Fruit fly (Drosophila melanogaster) whole organism, embryonic: Measurements from ENCODE around the gene CG42495.
A peak's percentile ranks its signal among the peaks of the same experiment; 100 is the strongest.

Experiments used
- CG10543 ChIP-seq: fragments of 200-800 bp; sonication (Bioruptor generic); optimal IDR thresholded peaks from 3 replicates; lab custom pipeline; 2017; ENCODE audit warnings: missing biosample characterization, mild to moderate bottlenecking, missing genetic modification characterization, moderate library complexity
- CG11085 ChIP-seq: fragments of 200-800 bp; sonication (Bioruptor generic); IDR thresholded peaks from 2 replicates; pipeline ENCODE4 v1.3.6; 2022; ENCODE audit warnings: missing biosample characterization, missing genetic modification characterization
- CG11723 ChIP-seq: fragments of 200-800 bp; sonication (Bioruptor generic); optimal IDR thresholded peaks from 2 replicates; lab custom pipeline; 2017; ENCODE audit warnings: missing biosample characterization, mild to moderate bottlenecking, missing genetic modification characterization
- CG13424 ChIP-seq: fragments of 200-800 bp; sonication (Bioruptor generic); optimal IDR thresholded peaks from 2 replicates; lab custom pipeline; 2019; ENCODE audit warnings: missing biosample characterization, mild to moderate bottlenecking, missing genetic modification characterization, moderate library complexity
- CG14050 ChIP-seq: fragments of 200-800 bp; sonication (Bioruptor generic); IDR thresholded peaks from 3 replicates; pipeline ENCODE4 v1.3.6; 2022; ENCODE audit warnings: missing biosample characterization, missing genetic modification characterization
- CG15011 ChIP-seq: fragments of 200-800 bp; sonication (Bioruptor generic); optimal IDR thresholded peaks from 3 replicates; lab custom pipeline; 2018; ENCODE audit warnings: missing biosample characterization, mild to moderate bottlenecking, missing genetic modification characterization
- CG15269 ChIP-seq: fragments of 200-800 bp; sonication (Bioruptor generic); optimal IDR thresholded peaks from 2 replicates; lab custom pipeline; 2018; ENCODE audit warnings: missing biosample characterization, mild to moderate bottlenecking, missing genetic modification characterization, moderate library complexity
- CG15514 ChIP-seq: fragments of 200-800 bp; sonication (Bioruptor generic); optimal IDR thresholded peaks from 3 replicates; lab custom pipeline; 2017; ENCODE audit warnings: missing biosample characterization, missing genetic modification characterization, mild to moderate bottlenecking, moderate library complexity, missing genetic modification reagents
- CG1602 ChIP-seq: fragments of 200-800 bp; sonication (Bioruptor generic); optimal IDR thresholded peaks from 3 replicates; lab custom pipeline; 2016; ENCODE audit warnings: missing biosample characterization, missing genetic modification characterization
- CG17328 ChIP-seq: fragments of 200-800 bp; sonication (Bioruptor generic); IDR thresholded peaks from 2 replicates; pipeline ENCODE4 v1.3.6; 2022; ENCODE audit warnings: missing biosample characterization, missing genetic modification characterization
- CG17361 ChIP-seq: fragments of 200-800 bp; sonication (Bioruptor generic); IDR thresholded peaks from 3 replicates; pipeline ENCODE4 v1.3.6; 2022; ENCODE audit warnings: missing biosample characterization, missing genetic modification characterization
- CG17568 ChIP-seq: fragments of 200-800 bp; sonication (Bioruptor generic); optimal IDR thresholded peaks from 2 replicates; lab custom pipeline; 2018; ENCODE audit warnings: missing biosample characterization, mild to moderate bottlenecking, missing genetic modification characterization, moderate library complexity
- CG17612 ChIP-seq: fragments of 200-800 bp; sonication (Bioruptor generic); IDR thresholded peaks from 2 replicates; pipeline ENCODE4 v1.3.6; 2022; ENCODE audit warnings: missing biosample characterization, missing genetic modification characterization
- CG17802 ChIP-seq: fragments of 200-800 bp; sonication (Bioruptor generic); optimal IDR thresholded peaks from 2 replicates; lab custom pipeline; 2018; ENCODE audit warnings: missing biosample characterization, mild to moderate bottlenecking, missing genetic modification characterization, moderate library complexity
- CG30403 ChIP-seq: fragments of 200-800 bp; sonication (Bioruptor generic); optimal IDR thresholded peaks from 3 replicates; lab custom pipeline; 2016; ENCODE audit warnings: missing biosample characterization, missing genetic modification characterization
- CG31224 ChIP-seq: fragments of 200-800 bp; sonication (Bioruptor generic); IDR thresholded peaks from 2 replicates; pipeline ENCODE4 v1.3.6; 2022; ENCODE audit warnings: missing biosample characterization, missing genetic modification characterization
- CG4730 ChIP-seq: fragments of 200-800 bp; sonication (Bioruptor generic); IDR thresholded peaks from 2 replicates; pipeline ENCODE4 v1.3.6; 2022; ENCODE audit warnings: missing biosample characterization, missing genetic modification characterization
- CG6791 ChIP-seq: fragments of 200-800 bp; sonication (Bioruptor generic); IDR thresholded peaks from 3 replicates; pipeline ENCODE4 v1.3.6; 2022; ENCODE audit warnings: missing biosample characterization, missing genetic modification characterization; ENCODE audit not compliant: partially characterized antibody
- CG7271 ChIP-seq: fragments of 200-800 bp; sonication (Bioruptor generic); optimal IDR thresholded peaks from 2 replicates; lab custom pipeline; 2018; ENCODE audit warnings: missing biosample characterization, mild to moderate bottlenecking, missing genetic modification characterization, moderate library complexity
- CG7839 ChIP-seq: fragments of 200-800 bp; sonication (Bioruptor generic); optimal IDR thresholded peaks from 3 replicates; lab custom pipeline; 2018; ENCODE audit warnings: missing biosample characterization, mild to moderate bottlenecking, missing genetic modification characterization, moderate library complexity
- CG7963 ChIP-seq: fragments of 200-800 bp; sonication (Bioruptor generic); IDR thresholded peaks from 3 replicates; pipeline ENCODE4 v1.3.6; 2022; ENCODE audit warnings: missing biosample characterization, missing genetic modification characterization; ENCODE audit not compliant: partially characterized antibody
- CG8359 ChIP-seq: fragments of 200-800 bp; sonication (Bioruptor generic); optimal IDR thresholded peaks from 2 replicates; lab custom pipeline; 2017; ENCODE audit warnings: missing biosample characterization, mild to moderate bottlenecking, missing genetic modification characterization, borderline replicate concordance
- CG9876 ChIP-seq: fragments of 200-800 bp; sonication (Bioruptor generic); optimal IDR thresholded peaks from 2 replicates; lab custom pipeline; 2016; ENCODE audit warnings: missing biosample characterization, missing genetic modification characterization
- CoRest ChIP-seq: fragments of 200-800 bp; sonication (Bioruptor generic); optimal IDR thresholded peaks from 3 replicates; lab custom pipeline; 2018; ENCODE audit warnings: missing biosample characterization, mild to moderate bottlenecking, missing genetic modification characterization, moderate library complexity
- CrebB ChIP-seq: fragments of 200-800 bp; sonication (Bioruptor generic); optimal IDR thresholded peaks from 3 replicates; lab custom pipeline; 2018; ENCODE audit warnings: missing biosample characterization, mild to moderate bottlenecking, missing genetic modification characterization
- Dad ChIP-seq: fragments of 200-800 bp; sonication (Bioruptor generic); optimal IDR thresholded peaks from 3 replicates; lab custom pipeline; 2016; ENCODE audit warnings: missing biosample characterization, missing genetic modification characterization
- Dref ChIP-seq: fragments of 200-800 bp; sonication (Bioruptor generic); IDR thresholded peaks from 2 replicates; pipeline ENCODE4 v1.3.6; 2022; ENCODE audit warnings: missing biosample characterization, missing genetic modification characterization
- Fer2 ChIP-seq: fragments of 200-800 bp; sonication (Bioruptor generic); optimal IDR thresholded peaks from 2 replicates; lab custom pipeline; 2018; ENCODE audit warnings: missing biosample characterization, mild to moderate bottlenecking, missing genetic modification characterization, moderate library complexity
- Hr3 ChIP-seq: fragments of 200-800 bp; sonication (Bioruptor generic); optimal IDR thresholded peaks from 3 replicates; lab custom pipeline; 2016; ENCODE audit warnings: missing biosample characterization, missing genetic modification characterization
- Meics ChIP-seq: fragments of 200-800 bp; sonication (Bioruptor generic); optimal IDR thresholded peaks from 2 replicates; lab custom pipeline; 2017; ENCODE audit warnings: missing biosample characterization, mild to moderate bottlenecking, missing genetic modification characterization
- Neu2 ChIP-seq: fragments of 200-800 bp; sonication (Bioruptor generic); optimal IDR thresholded peaks from 3 replicates; lab custom pipeline; 2016; ENCODE audit warnings: missing biosample characterization, missing genetic modification characterization, borderline replicate concordance
- Xrp1 ChIP-seq: fragments of 200-800 bp; sonication (Bioruptor generic); IDR thresholded peaks from 2 replicates; pipeline ENCODE4 v1.3.6; 2022; ENCODE audit warnings: missing biosample characterization, missing genetic modification characterization
- abd-A ChIP-seq: fragments of 200-800 bp; sonication (Bioruptor generic); optimal IDR thresholded peaks from 3 replicates; lab custom pipeline; 2019; ENCODE audit warnings: missing biosample characterization, mild to moderate bottlenecking, missing genetic modification characterization, moderate library complexity
- ac ChIP-seq: fragments of 200-800 bp; sonication (Bioruptor generic); optimal IDR thresholded peaks from 3 replicates; lab custom pipeline; 2017; ENCODE audit warnings: missing biosample characterization, mild to moderate bottlenecking, missing genetic modification characterization
- cas ChIP-seq: fragments of 200-800 bp; sonication (Bioruptor generic); IDR thresholded peaks from 2 replicates; pipeline ENCODE4 v1.3.6; 2022; ENCODE audit warnings: missing biosample characterization, missing genetic modification characterization
- chm ChIP-seq: fragments of 200-800 bp; sonication (Bioruptor generic); IDR thresholded peaks from 2 replicates; pipeline ENCODE4 v1.3.6; 2022; ENCODE audit warnings: missing biosample characterization, missing genetic modification characterization
- esg ChIP-seq: fragments of 200-800 bp; sonication (Bioruptor generic); conservative IDR thresholded peaks from 2 replicates; pipeline ENCODE4 v1.3.6; 2022; ENCODE audit warnings: missing biosample characterization, missing genetic modification characterization
- gce ChIP-seq: fragments of 200-800 bp; sonication (Bioruptor generic); IDR thresholded peaks from 3 replicates; pipeline ENCODE4 v1.3.6; 2022; ENCODE audit warnings: missing biosample characterization, missing genetic modification characterization
- ken ChIP-seq: fragments of 200-800 bp; sonication (Bioruptor generic); IDR thresholded peaks from 3 replicates; pipeline ENCODE4 v1.3.6; 2022; ENCODE audit warnings: missing biosample characterization, missing genetic modification characterization
- lilli ChIP-seq: fragments of 200-800 bp; sonication (Bioruptor generic); optimal IDR thresholded peaks from 3 replicates; lab custom pipeline; 2016; ENCODE audit warnings: missing biosample characterization, missing genetic modification characterization
- peb ChIP-seq: fragments of 200-800 bp; sonication (Bioruptor generic); IDR thresholded peaks from 2 replicates; pipeline ENCODE4 v1.3.6; 2022; ENCODE audit warnings: missing biosample characterization, missing genetic modification characterization
- repo ChIP-seq: fragments of 200-800 bp; sonication (Bioruptor generic); optimal IDR thresholded peaks from 2 replicates; lab custom pipeline; 2016; ENCODE audit warnings: missing biosample characterization, missing genetic modification characterization
- ro ChIP-seq: fragments of 200-800 bp; sonication (Bioruptor generic); IDR thresholded peaks from 2 replicates; pipeline ENCODE4 v1.3.6; 2022; ENCODE audit warnings: missing biosample characterization, missing genetic modification characterization
- scrt ChIP-seq: fragments of 200-800 bp; sonication (Bioruptor generic); optimal IDR thresholded peaks from 2 replicates; lab custom pipeline; 2018; ENCODE audit warnings: missing biosample characterization, mild to moderate bottlenecking, missing genetic modification characterization, moderate library complexity
- shn ChIP-seq: fragments of 200-800 bp; sonication (Bioruptor generic); optimal IDR thresholded peaks from 3 replicates; lab custom pipeline; 2016; ENCODE audit warnings: missing biosample characterization, missing genetic modification characterization
- vfl ChIP-seq: fragments of 200-800 bp; sonication (Bioruptor generic); optimal IDR thresholded peaks from 2 replicates; lab custom pipeline; 2016; ENCODE audit warnings: missing biosample characterization, missing genetic modification characterization
- vvl ChIP-seq: fragments of 200-800 bp; sonication (Bioruptor generic); IDR thresholded peaks from 2 replicates; pipeline ENCODE4 v1.3.6; 2022; ENCODE audit warnings: missing biosample characterization, missing genetic modification characterization
- zen ChIP-seq: fragments of 200-800 bp; sonication (Bioruptor generic); optimal IDR thresholded peaks from 3 replicates; lab custom pipeline; 2018; ENCODE audit warnings: missing biosample characterization, mild to moderate bottlenecking, missing genetic modification characterization, moderate library complexity

CG42495 gene

dm6 chr3L:18640584-18641527, 26.3 kb upstream of the CG42495 start (continued):
- TF ChIP-seq CG13424 (peak; percentile 96), CG6791 (no peak), Hr3 (GFP tag; lab: Kevin White, UChicago) (peak; percentile 90), CG10543 (GFP tag; lab: Kevin White, UChicago) (peak; percentile 94), peb (GFP tag; lab: Robert Waterston, UW) (peak; percentile 92), esg (peak; percentile 95), Xrp1 (GFP tag; lab: Robert Waterston, UW) (peak; percentile 95), CG30403 (GFP tag; lab: Kevin White, UChicago) (peak; percentile 90), ken (GFP tag; lab: Robert Waterston, UW) (peak; percentile 92), abd-A (tag; lab: Kevin White, UChicago) (peak; percentile 84), Neu2 (peak; percentile 4), CG7963 (GFP tag; lab: Robert Waterston, UW) (no peak), vfl (no peak), CG17568 (peak; percentile 77), repo (GFP tag; lab: Kevin White, UChicago) (peak; percentile 91), CG14050 (peak; percentile 95), CG17802 (tag; lab: Kevin White, UChicago) (peak; percentile 45), CG17328 (GFP tag; lab: Robert Waterston, UW) (peak; percentile 97), CG4730 (GFP tag; lab: Robert Waterston, UW) (peak; percentile 97), CG17612 (peak; percentile 95), vvl (GFP tag; lab: Robert Waterston, UW) (peak; percentile 99), lilli (peak; percentile 96), CG31224 (GFP tag; lab: Robert Waterston, UW) (peak; percentile 95), CG8359 (GFP tag; lab: Kevin White, UChicago) (peak; percentile 48), CG15514 (GFP tag; lab: Kevin White, UChicago) (peak; percentile 86), Dad (GFP tag; lab: Kevin White, UChicago) (peak; percentile 79), zen (peak; percentile 76), CG15011 (GFP tag; lab: Kevin White, UChicago) (peak; percentile 83), cas (GFP tag; lab: Robert Waterston, UW) (peak; percentile 96), ac (peak; percentile 53), CoRest (tag; lab: Kevin White, UChicago) (peak; percentile 93), gce (GFP tag; lab: Robert Waterston, UW) (peak; percentile 98), CG7271 (tag; lab: Kevin White, UChicago) (no peak), CG17361 (GFP tag; lab: Robert Waterston, UW) (peak; percentile 96), Fer2 (tag; lab: Kevin White, UChicago) (peak; percentile 93), CG11085 (GFP tag; lab: Robert Waterston, UW) (peak; percentile 97), CG11723 (GFP tag; lab: Kevin White, UChicago) (peak; percentile 72), shn (GFP tag; lab: Kevin White, UChicago) (peak; percentile 91), ro (peak; percentile 94), scrt (GFP tag; lab: Kevin White, UChicago) (peak; percentile 82), CrebB (peak; percentile 94), CG1602 (peak; percentile 85), chm (peak; percentile 97; the same call in 1 of the 2 replicates), CG15269 (tag; lab: Kevin White, UChicago) (peak; percentile 95), Dref (GFP tag; lab: Robert Waterston, UW) (no peak; the same call in 1 of the 2 replicates), CG9876 (GFP tag; lab: Kevin White, UChicago) (peak; percentile 91), CG7839 (peak; percentile 92), Meics (GFP tag; lab: Kevin White, UChicago) (peak; percentile 93)
